Fruit fly (Drosophila melanogaster): ENCODE measurements around the gene Aos1.

Gene Aos1

DNA sequence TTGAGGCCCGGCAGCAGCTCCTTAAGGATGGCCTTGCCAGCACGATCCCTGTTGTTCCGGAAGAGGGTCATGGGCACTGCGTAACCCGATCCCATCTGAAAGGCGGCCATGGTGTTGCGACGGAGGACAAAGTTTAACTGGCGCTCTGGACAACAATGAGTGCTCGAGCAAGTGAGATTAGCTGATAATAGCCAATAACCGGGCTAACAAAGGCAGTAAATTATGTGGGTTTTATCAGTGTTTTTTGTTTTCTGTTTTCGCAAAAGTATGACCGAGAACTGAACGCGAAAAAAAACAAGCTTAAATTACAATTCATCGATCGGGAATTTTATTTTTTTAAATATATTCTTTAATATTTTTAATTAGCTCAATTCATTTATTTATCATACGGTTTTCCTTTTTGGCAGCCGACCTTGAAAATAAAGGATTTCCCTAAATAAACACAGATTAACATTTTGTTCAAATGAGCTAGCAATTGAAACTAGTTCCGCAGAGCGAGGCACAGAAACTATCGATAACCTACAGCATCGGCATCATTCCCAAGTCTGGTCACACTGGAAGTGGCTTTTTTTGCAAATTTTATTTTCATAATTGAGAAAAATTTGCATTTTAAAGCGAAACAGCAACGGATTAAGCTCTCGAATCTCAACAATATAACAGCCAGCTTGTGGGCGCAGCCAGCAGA is 20.2 kb downstream of the Aos1 start, which contains the start of the genes Dip-C and pps (continued):
- peak; percentile 91 for TF ChIP-seq stwl (tag; optimal IDR thresholded peaks at IDR 0.05)
- TF ChIP-seq CG6654 (GFP tag; optimal IDR thresholded peaks at IDR 0.05): no peak
- TF ChIP-seq zen (tag; optimal IDR thresholded peaks at IDR 0.05): peak; percentile 20
- TF ChIP-seq Dll (GFP tag; IDR thresholded peaks at IDR 0.05; ENCODE audit: partially characterized antibody): peak; percentile 75
- TF ChIP-seq CG34224 (GFP tag; IDR thresholded peaks at IDR 0.05; ENCODE audit: partially characterized antibody): peak; percentile 70
- peak; percentile 73 for TF ChIP-seq row (GFP tag; IDR thresholded peaks at IDR 0.05)
- peak; percentile 44 for TF ChIP-seq CG34376 (GFP tag; optimal IDR thresholded peaks at IDR 0.05)
- TF ChIP-seq shn (GFP tag; optimal IDR thresholded peaks at IDR 0.05): no peak
- peak; percentile 69 for TF ChIP-seq pzg (GFP tag; optimal IDR thresholded peaks at IDR 0.05)
- TF ChIP-seq CG1647 (GFP tag; optimal IDR thresholded peaks at IDR 0.05): no peak
- TF ChIP-seq fu2 (GFP tag; optimal IDR thresholded peaks at IDR 0.05): no peak
- TF ChIP-seq Bgb (GFP tag; IDR thresholded peaks at IDR 0.05; ENCODE audit: partially characterized antibody): peak; percentile 74
- TF ChIP-seq Scr (GFP tag; IDR thresholded peaks at IDR 0.05; ENCODE audit: partially characterized antibody): peak; percentile 76
- TF ChIP-seq CG8924 (tag; optimal IDR thresholded peaks at IDR 0.05): peak; percentile 37
- TF ChIP-seq CG14860 (GFP tag; IDR thresholded peaks at IDR 0.05; ENCODE audit: partially characterized antibody): peak; percentile 35; the same call in 1 of the 3 replicates
- TF ChIP-seq luna (GFP tag; optimal IDR thresholded peaks at IDR 0.05): no peak
- TF ChIP-seq CG12769 (tag; optimal IDR thresholded peaks at IDR 0.05): no peak
- peak; percentile 22 for TF ChIP-seq Ets65A (GFP tag)
- TF ChIP-seq bbx (GFP tag; IDR thresholded peaks at IDR 0.05; ENCODE audit: partially characterized antibody): peak; percentile 80
- TF ChIP-seq exex (tag; optimal IDR thresholded peaks at IDR 0.05): peak; percentile 59
- no peak for TF ChIP-seq jumu (GFP tag; optimal IDR thresholded peaks at IDR 0.05)
- TF ChIP-seq CG2116 (GFP tag; optimal IDR thresholded peaks at IDR 0.05): peak; percentile 35
- peak; percentile 40; the same call in 1 of the 3 replicates for TF ChIP-seq hb (GFP tag; IDR thresholded peaks at IDR 0.05; ENCODE audit: partially characterized antibody)

DNA sequence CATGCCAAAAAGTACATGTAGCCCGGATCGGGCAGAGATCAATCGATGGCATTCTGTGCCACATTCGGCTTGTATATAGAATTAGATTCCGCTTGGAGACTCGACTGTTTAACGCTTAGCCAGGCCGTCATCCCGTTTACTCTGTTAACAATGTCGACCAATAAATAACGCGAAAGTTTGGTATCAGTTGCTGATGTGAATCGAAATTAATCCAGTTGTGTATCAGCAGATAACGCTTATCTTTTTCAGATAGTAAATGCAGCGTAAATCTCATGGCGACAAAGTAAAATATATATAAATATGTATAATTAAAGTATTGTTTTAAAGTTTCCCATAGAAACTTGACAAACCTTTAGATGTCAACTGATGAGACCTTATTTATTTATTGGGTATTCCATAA is 22.2 kb downstream of the Aos1 start:
- TF ChIP-seq exex (tag; optimal IDR thresholded peaks at IDR 0.05): peak; percentile 59
- no peak for TF ChIP-seq ranshi (GFP tag; IDR thresholded peaks at IDR 0.05)
- TF ChIP-seq lov (optimal IDR thresholded peaks at IDR 0.05): no peak
- no peak for TF ChIP-seq lov (GFP tag; IDR thresholded peaks at IDR 0.05)

DNA sequence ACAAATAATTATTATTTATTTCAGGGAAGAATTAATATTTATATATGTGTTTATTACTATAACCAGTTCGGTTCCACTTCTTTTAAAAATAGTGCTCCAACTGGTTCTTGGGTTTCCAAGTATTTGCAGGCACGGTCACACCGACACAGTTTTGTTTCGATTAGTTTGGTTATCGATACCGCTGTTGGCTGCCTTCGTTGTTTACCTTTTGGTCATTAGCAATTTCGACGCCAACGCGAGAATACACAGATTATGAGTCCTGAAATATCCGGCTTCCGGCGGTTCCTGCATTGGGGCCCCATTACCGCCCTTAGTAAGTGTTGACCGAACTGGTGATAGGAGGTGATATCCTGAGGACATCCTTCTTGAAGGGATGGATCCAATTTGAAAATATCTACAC is 25.5 kb downstream of the Aos1 start, which contains the start of gene CG5196:
TSS of gene CG5196 (plus strand) at position 157 of the 400 bp plus-strand sequence.
- no peak for TF ChIP-seq Hr39 (optimal IDR thresholded peaks at IDR 0.05)
- TF ChIP-seq HLH4C (GFP tag; IDR thresholded peaks at IDR 0.05; ENCODE audit: partially characterized antibody): peak; percentile 70
- no peak for TF ChIP-seq CG11695 (GFP tag; IDR thresholded peaks at IDR 0.05)
- TF ChIP-seq wek (GFP tag; optimal IDR thresholded peaks at IDR 0.05): peak; percentile 9
- TF ChIP-seq gsb (GFP tag; IDR thresholded peaks at IDR 0.05): no peak
- peak; percentile 11 for TF ChIP-seq lilli (GFP tag; optimal IDR thresholded peaks at IDR 0.05)
- peak; percentile 31 for TF ChIP-seq nmo (GFP tag; optimal IDR thresholded peaks at IDR 0.05)
- TF ChIP-seq CG10462 (GFP tag; optimal IDR thresholded peaks at IDR 0.05): no peak
- no peak for TF ChIP-seq dan (GFP tag; IDR thresholded peaks at IDR 0.05)
- TF ChIP-seq corto (GFP tag; optimal IDR thresholded peaks at IDR 0.05): no peak
- TF ChIP-seq CG2712 (tag; optimal IDR thresholded peaks at IDR 0.05): peak; percentile 48
- TF ChIP-seq CG7963 (GFP tag; IDR thresholded peaks at IDR 0.05; ENCODE audit: partially characterized antibody): peak; percentile 55; the same call in 2 of the 3 replicates
- no peak for TF ChIP-seq CG33213 (GFP tag; optimal IDR thresholded peaks at IDR 0.05)
- peak; percentile 50 for TF ChIP-seq YL-1 (GFP tag; optimal IDR thresholded peaks at IDR 0.05)
- TF ChIP-seq Taf1 (GFP tag; IDR thresholded peaks at IDR 0.05): no peak
- TF ChIP-seq TFAM (GFP tag; optimal IDR thresholded peaks at IDR 0.05): no peak
- peak; percentile 16 for TF ChIP-seq CG13424 (tag; optimal IDR thresholded peaks at IDR 0.05)
- peak; percentile 89 for TF ChIP-seq zen (tag; optimal IDR thresholded peaks at IDR 0.05)
- TF ChIP-seq ssp (GFP tag; IDR thresholded peaks at IDR 0.05): no peak
- TF ChIP-seq zfh1 (GFP tag; IDR thresholded peaks at IDR 0.05): 0 out of 3 replicates have a peak, but pooled peaks have one; percentile 27
- no peak for TF ChIP-seq CG3065 (GFP tag; optimal IDR thresholded peaks at IDR 0.05)
- TF ChIP-seq Rfx (GFP tag; IDR thresholded peaks at IDR 0.05): peak; percentile 26; the same call in 1 of the 2 replicates
- TF ChIP-seq row (GFP tag; IDR thresholded peaks at IDR 0.05): peak; percentile 74
- peak; percentile 77 for TF ChIP-seq bbx (GFP tag; IDR thresholded peaks at IDR 0.05; ENCODE audit: partially characterized antibody)
